Worm (Caenorhabditis elegans) whole organism, young adult: Measurements from ENCODE around the gene chtl-1.

Experiments used
- C06A6.2 ChIP-seq: fragments of 200-800 bp; sonication (Bioruptor generic); conservative IDR thresholded peaks from 2 replicates; pipeline ENCODE4 v1.3.6; 2022; ENCODE audit warnings: missing genetic modification characterization, missing compliant biosample characterization
- F10E7.11 ChIP-seq: sonication (generic microtip); optimal IDR thresholded peaks from 2 replicates; lab custom pipeline; 2017; ENCODE audit warnings: mild to moderate bottlenecking, missing genetic modification characterization, moderate library complexity, missing compliant biosample characterization
- F23B12.7 ChIP-seq: sonication (generic microtip); optimal IDR thresholded peaks from 2 replicates; lab custom pipeline; 2017; ENCODE audit warnings: missing genetic modification characterization, mild to moderate bottlenecking, missing compliant biosample characterization, antibody characterized with exemption, moderate library complexity; ENCODE audit not compliant: insufficient read depth
- F49E8.2 ChIP-seq: sonication (generic microtip); optimal IDR thresholded peaks from 3 replicates; lab custom pipeline; 2017; ENCODE audit warnings: missing genetic modification characterization, mild to moderate bottlenecking, missing compliant biosample characterization, antibody characterized with exemption, moderate library complexity; ENCODE audit not compliant: insufficient read depth
- F55B11.4 ChIP-seq: sonication (generic microtip); optimal IDR thresholded peaks from 2 replicates; lab custom pipeline; 2016; ENCODE audit warnings: missing compliant biosample characterization, missing genetic modification characterization, borderline replicate concordance; ENCODE audit not compliant: insufficient read depth
- K12H6.12 ChIP-seq: fragments of 200-800 bp; sonication (Bioruptor generic); optimal IDR thresholded peaks from 2 replicates; lab custom pipeline; 2018; ENCODE audit warnings: mild to moderate bottlenecking, missing genetic modification characterization, missing compliant biosample characterization
- T07F8.4 ChIP-seq: sonication (generic microtip); optimal IDR thresholded peaks from 2 replicates; lab custom pipeline; 2016; ENCODE audit warnings: mild to moderate bottlenecking, missing genetic modification characterization, moderate library complexity, missing compliant biosample characterization
- Y56A3A.18 ChIP-seq: fragments of 200-800 bp; sonication (Bioruptor generic); IDR thresholded peaks from 2 replicates; pipeline ENCODE4 v1.3.6; 2022; ENCODE audit warnings: missing genetic modification reagents, missing genetic modification characterization, missing compliant biosample characterization
- ZK185.1 ChIP-seq: sonication (generic microtip); optimal IDR thresholded peaks from 2 replicates; lab custom pipeline; 2016; ENCODE audit warnings: mild to moderate bottlenecking, missing genetic modification characterization, missing compliant biosample characterization; ENCODE audit not compliant: poor library complexity, severe bottlenecking
- ama-1 ChIP-seq, 3 experiments: fragments of 150-350 bp in 1 of 3; sonication (generic microtip) in 2 of 3; optimal IDR thresholded peaks; 2 replicates each; lab custom pipeline; 2014 to 2018; ENCODE audit warnings: missing biosample characterization in 2 of 3, missing genetic modification characterization in 2 of 3, missing genetic modification reagents in 2 of 3
- attf-3 ChIP-seq: fragments of 200-800 bp; sonication (Bioruptor generic); conservative IDR thresholded peaks from 2 replicates; pipeline ENCODE4 v1.3.6; 2022; ENCODE audit warnings: missing genetic modification reagents, missing genetic modification characterization, missing compliant biosample characterization
- attf-5 ChIP-seq: fragments of 200-800 bp; sonication (Bioruptor generic); optimal IDR thresholded peaks from 2 replicates; lab custom pipeline; 2018; ENCODE audit warnings: mild to moderate bottlenecking, missing genetic modification characterization, missing compliant biosample characterization
- bed-1 ChIP-seq: fragments of 200-800 bp; sonication (Bioruptor generic); IDR thresholded peaks from 2 replicates; pipeline ENCODE4 v1.3.6; 2022; ENCODE audit warnings: missing genetic modification reagents, missing genetic modification characterization, missing compliant biosample characterization
- ccch-3 ChIP-seq: fragments of 200-800 bp; sonication (Bioruptor generic); optimal IDR thresholded peaks from 2 replicates; lab custom pipeline; 2018; ENCODE audit warnings: mild to moderate bottlenecking, missing genetic modification characterization, missing compliant biosample characterization
- ceh-27 ChIP-seq: fragments of 200-800 bp; sonication (Bioruptor generic); optimal IDR thresholded peaks from 2 replicates; lab custom pipeline; 2018; ENCODE audit warnings: mild to moderate bottlenecking, missing genetic modification characterization, moderate library complexity, missing compliant biosample characterization
- ceh-40 ChIP-seq: fragments of 200-800 bp; sonication (Bioruptor generic); IDR thresholded peaks from 2 replicates; pipeline ENCODE4 v1.3.6; 2022; ENCODE audit warnings: missing genetic modification characterization, missing compliant biosample characterization
- chd-7 ChIP-seq: sonication (generic microtip); optimal IDR thresholded peaks from 2 replicates; lab custom pipeline; 2016; ENCODE audit warnings: mild to moderate bottlenecking, missing genetic modification characterization, moderate library complexity, missing compliant biosample characterization
- die-1 ChIP-seq: sonication (generic microtip); optimal IDR thresholded peaks from 2 replicates; lab custom pipeline; 2016; ENCODE audit warnings: missing genotype, mild to moderate bottlenecking, missing genetic modification characterization, missing compliant biosample characterization
- him-1 ChIP-seq: sonication (generic microtip); optimal IDR thresholded peaks from 2 replicates; lab custom pipeline; 2016; ENCODE audit warnings: missing genotype, missing genetic modification reagents, missing genetic modification characterization, missing compliant biosample characterization
- hmg-1.2 ChIP-seq: fragments of 200-800 bp; sonication (Bioruptor generic); IDR thresholded peaks from 2 replicates; pipeline ENCODE4 v1.3.6; 2022; ENCODE audit warnings: missing genetic modification reagents, missing genetic modification characterization, missing compliant biosample characterization
- hmg-20 ChIP-seq: fragments of 200-800 bp; sonication (Bioruptor generic); IDR thresholded peaks from 2 replicates; pipeline ENCODE4 v1.3.6; 2022; ENCODE audit warnings: missing genetic modification reagents, missing genetic modification characterization, missing compliant biosample characterization
- lag-1 ChIP-seq: fragments of 200-800 bp; sonication (Bioruptor generic); IDR thresholded peaks from 2 replicates; pipeline ENCODE4 v1.3.6; 2022; ENCODE audit warnings: missing genetic modification reagents, missing genetic modification characterization, missing compliant biosample characterization
- let-607 ChIP-seq, 2 experiments: fragments of 200-800 bp in 1 of 2; sonication (Bioruptor generic) in 1 of 2; sonication (generic microtip) in 1 of 2; optimal IDR thresholded peaks; 2 replicates each; lab custom pipeline; 2016 to 2018; ENCODE audit warnings: mild to moderate bottlenecking in 2 of 2, missing compliant biosample characterization in 2 of 2, missing genetic modification characterization in 2 of 2, moderate library complexity in 2 of 2, missing genotype in 1 of 2
- lin-26 ChIP-seq: fragments of 200-800 bp; sonication (Bioruptor generic); IDR thresholded peaks from 2 replicates; pipeline ENCODE4 v1.3.6; 2022; ENCODE audit warnings: missing genetic modification reagents, missing genetic modification characterization, missing compliant biosample characterization
- madf-10 ChIP-seq: sonication (generic microtip); optimal IDR thresholded peaks from 2 replicates; lab custom pipeline; 2016; ENCODE audit warnings: mild to moderate bottlenecking, missing genetic modification characterization, missing compliant biosample characterization
- madf-3 ChIP-seq: fragments of 200-800 bp; sonication (Bioruptor generic); IDR thresholded peaks from 2 replicates; pipeline ENCODE4 v1.3.6; 2022; ENCODE audit warnings: missing genetic modification reagents, missing genetic modification characterization, missing compliant biosample characterization
- madf-6 ChIP-seq: fragments of 200-800 bp; sonication (Bioruptor generic); IDR thresholded peaks from 2 replicates; pipeline ENCODE4 v1.3.6; 2022; ENCODE audit warnings: missing genetic modification reagents, missing genetic modification characterization, missing compliant biosample characterization
- madf-8 ChIP-seq: fragments of 200-800 bp; sonication (Bioruptor generic); conservative IDR thresholded peaks from 2 replicates; pipeline ENCODE4 v1.3.6; 2022; ENCODE audit warnings: missing genetic modification reagents, missing genetic modification characterization, missing compliant biosample characterization
- mcd-1 ChIP-seq: fragments of 200-800 bp; sonication (Bioruptor generic); IDR thresholded peaks from 2 replicates; pipeline ENCODE4 v1.3.6; 2022; ENCODE audit warnings: missing genetic modification reagents, missing genetic modification characterization, missing compliant biosample characterization
- mel-28 ChIP-seq: sonication (generic microtip); optimal IDR thresholded peaks from 2 replicates; lab custom pipeline; 2016; ENCODE audit warnings: borderline replicate concordance, mild to moderate bottlenecking, missing genetic modification characterization, missing compliant biosample characterization
- mes-4 ChIP-seq: sonication (generic microtip); optimal IDR thresholded peaks from 2 replicates; lab custom pipeline; 2016; ENCODE audit warnings: missing genotype, missing genetic modification characterization, missing compliant biosample characterization
- mxl-1 ChIP-seq: sonication (generic microtip); optimal IDR thresholded peaks from 2 replicates; lab custom pipeline; 2016; ENCODE audit warnings: missing genetic modification characterization, missing compliant biosample characterization
- nfya-2 ChIP-seq: fragments of 200-800 bp; sonication (Bioruptor generic); IDR thresholded peaks from 2 replicates; pipeline ENCODE4 v1.3.6; 2022; ENCODE audit warnings: missing genetic modification reagents, missing genetic modification characterization, missing compliant biosample characterization
- nhr-179 ChIP-seq: sonication (generic microtip); optimal IDR thresholded peaks from 2 replicates; lab custom pipeline; 2016; ENCODE audit warnings: mild to moderate bottlenecking, missing genetic modification characterization, missing compliant biosample characterization
- nhr-27 ChIP-seq: fragments of 200-800 bp; sonication (Bioruptor generic); optimal IDR thresholded peaks from 2 replicates; lab custom pipeline; 2018; ENCODE audit warnings: mild to moderate bottlenecking, missing genetic modification characterization, moderate library complexity, missing compliant biosample characterization
- pbrm-1 ChIP-seq: fragments of 200-800 bp; sonication (Bioruptor generic); IDR thresholded peaks from 2 replicates; pipeline ENCODE4 v1.3.6; 2022; ENCODE audit warnings: missing genetic modification reagents, missing genetic modification characterization, missing compliant biosample characterization
- pha-4 ChIP-seq: fragments of 150-350 bp; sonication (generic microtip); optimal IDR thresholded peaks from 2 replicates; lab custom pipeline; 2014; ENCODE audit warnings: missing biosample characterization, missing genetic modification reagents, missing genetic modification characterization
- rcor-1 ChIP-seq: fragments of 200-800 bp; sonication (Bioruptor generic); IDR thresholded peaks from 2 replicates; pipeline ENCODE4 v1.3.6; 2022; ENCODE audit warnings: missing genetic modification reagents, missing genetic modification characterization, missing compliant biosample characterization
- rec-8 ChIP-seq, 2 experiments: sonication (generic microtip); optimal IDR thresholded peaks; 2 replicates each; lab custom pipeline; 2016; ENCODE audit warnings: mild to moderate bottlenecking in 2 of 2, missing genetic modification characterization in 2 of 2, missing genetic modification reagents in 2 of 2, missing genotype in 2 of 2, missing biosample characterization in 1 of 2, missing compliant biosample characterization in 1 of 2, moderate library complexity in 1 of 2
- tbp1 ChIP-seq: fragments of 200-800 bp; sonication (Bioruptor generic); optimal IDR thresholded peaks from 2 replicates; lab custom pipeline; 2018; ENCODE audit warnings: mild to moderate bottlenecking, missing genetic modification characterization, missing compliant biosample characterization
- zfh-2 ChIP-seq: fragments of 200-800 bp; sonication (Bioruptor generic); conservative IDR thresholded peaks from 2 replicates; pipeline ENCODE4 v1.3.6; 2022; ENCODE audit warnings: missing genetic modification reagents, missing genetic modification characterization, missing compliant biosample characterization
- zim-3 ChIP-seq: sonication (generic microtip); optimal IDR thresholded peaks from 2 replicates; lab custom pipeline; 2017; ENCODE audit warnings: mild to moderate bottlenecking, missing genetic modification characterization, moderate library complexity, missing compliant biosample characterization
- ztf-25 ChIP-seq: fragments of 200-800 bp; sonication (Bioruptor generic); IDR thresholded peaks from 2 replicates; pipeline ENCODE4 v1.3.6; 2022; ENCODE audit warnings: missing genetic modification reagents, missing genetic modification characterization, missing compliant biosample characterization
- ztf-26 ChIP-seq: sonication (generic microtip); optimal IDR thresholded peaks from 2 replicates; lab custom pipeline; 2017; ENCODE audit warnings: missing genetic modification characterization, missing compliant biosample characterization
- ztf-3 ChIP-seq: fragments of 200-800 bp; sonication (Bioruptor generic); optimal IDR thresholded peaks from 2 replicates; lab custom pipeline; 2018; ENCODE audit warnings: mild to moderate bottlenecking, missing genetic modification characterization, missing compliant biosample characterization
- ztf-6 ChIP-seq: fragments of 200-800 bp; sonication (Bioruptor generic); IDR thresholded peaks from 2 replicates; pipeline ENCODE4 v1.3.6; 2022; ENCODE audit warnings: missing genetic modification reagents, missing genetic modification characterization, missing compliant biosample characterization

chtl-1 gene

DNA sequence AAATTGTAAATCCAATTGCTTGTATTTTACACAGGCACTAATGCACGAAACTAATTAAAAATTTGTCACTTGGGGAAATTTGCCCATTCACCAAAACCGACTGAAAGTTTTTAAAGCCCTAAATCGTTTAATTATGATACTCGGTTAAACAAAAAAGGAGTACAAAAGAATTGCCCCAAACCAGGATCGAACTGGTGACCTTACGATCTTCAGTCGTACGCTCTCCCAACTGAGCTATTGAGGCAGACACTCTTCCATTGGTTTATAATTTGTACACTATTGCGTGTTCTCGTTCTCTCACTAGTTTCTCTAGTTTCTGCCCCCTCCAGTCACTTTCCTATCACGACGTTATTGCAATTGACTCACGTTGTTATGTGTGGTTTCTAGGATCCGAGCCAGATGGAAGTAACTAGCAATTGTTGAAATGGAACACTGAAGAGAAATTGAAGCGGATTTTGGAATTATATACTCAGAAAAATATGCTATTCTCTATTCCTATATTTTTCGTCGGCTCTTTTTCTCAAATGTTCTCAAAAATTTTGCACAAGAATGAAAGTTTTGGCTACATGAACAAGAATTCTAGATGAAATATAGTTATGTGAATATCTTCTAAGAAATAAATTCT, 44.8 kb downstream of the chtl-1 start (continued):
- TF ChIP-seq attf-5 (peak; percentile 17), rec-8 (tag; optimal IDR thresholded peaks at IDR 0.05; lab: Kevin White, UChicago) (peak; percentile 42 to 63), F10E7.11 (tag; lab: Kevin White, UChicago) (peak; percentile 34), mes-4 (tag; lab: Kevin White, UChicago) (peak; percentile 72), hmg-1.2 (GFP tag; lab: Robert Waterston, UW) (peak; percentile 75), madf-6 (GFP tag; lab: Robert Waterston, UW) (no peak), K12H6.12 (peak; percentile 14), madf-3 (GFP tag; lab: Robert Waterston, UW) (0 out of 2 replicates have a peak, but pooled peaks have one; percentile 22), hmg-20 (GFP tag; lab: Robert Waterston, UW) (peak; percentile 76), ztf-26 (tag; lab: Kevin White, UChicago) (peak; percentile 22), rcor-1 (GFP tag; lab: Robert Waterston, UW) (peak; percentile 50), him-1 (tag; lab: Kevin White, UChicago) (peak; percentile 85), madf-10 (peak; percentile 56), T07F8.4 (tag; lab: Kevin White, UChicago) (peak; percentile 50), ama-1 (optimal IDR thresholded peaks at IDR 0.05; lab: Kevin White, UChicago) (no peak), ama-1 (GFP tag; optimal IDR thresholded peaks at IDR 0.05; lab: Kevin White, UChicago) (peak; percentile 77 to 84), ztf-3 (no peak), Y56A3A.18 (GFP tag; lab: Robert Waterston, UW) (peak; percentile 65; the same call in 1 of the 2 replicates), mxl-1 (peak; percentile 62), lin-26 (GFP tag; lab: Robert Waterston, UW) (peak; percentile 85), die-1 (peak; percentile 83), pbrm-1 (GFP tag; lab: Robert Waterston, UW) (0 out of 2 replicates have a peak, but pooled peaks have one; percentile 49), lag-1 (GFP tag; lab: Robert Waterston, UW) (0 out of 2 replicates have a peak, but pooled peaks have one; percentile 36), ZK185.1 (tag; lab: Kevin White, UChicago) (peak; percentile 84), zim-3 (tag; lab: Kevin White, UChicago) (peak; percentile 81), madf-8 (GFP tag; lab: Robert Waterston, UW) (no peak), tbp1 (GFP tag; lab: Kevin White, UChicago) (peak; percentile 98), ceh-27 (GFP tag; lab: Kevin White, UChicago) (peak; percentile 54), pha-4 (no peak), ceh-40 (GFP tag; lab: Robert Waterston, UW) (peak; percentile 79), ztf-25 (GFP tag; lab: Robert Waterston, UW) (peak; percentile 89; the same call in 1 of the 2 replicates), nhr-179 (peak; percentile 24)
- TF ChIP-seq, all 124 proteins: peak for 47

DNA sequence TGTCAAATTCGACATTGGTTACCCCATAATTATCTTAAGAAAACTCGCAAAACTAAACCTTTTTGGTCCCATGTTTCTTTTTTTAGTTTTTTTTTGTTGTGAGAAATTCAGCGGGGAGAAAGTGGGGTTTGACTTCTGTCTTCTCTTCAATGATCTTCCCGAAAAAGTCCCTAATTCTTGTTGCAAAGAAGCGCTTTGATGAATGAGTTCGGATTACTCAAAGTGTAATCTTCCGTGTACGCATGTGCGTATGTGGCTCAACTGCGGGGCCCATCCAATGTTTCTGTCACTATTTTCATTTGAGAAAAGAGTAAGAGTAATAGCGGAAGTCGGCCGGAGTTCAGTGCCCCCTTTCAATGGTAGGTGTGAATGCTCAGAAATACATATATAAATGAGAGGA, 52.9 kb downstream of the chtl-1 start:
- no peak for TF ChIP-seq attf-3
- TF ChIP-seq ceh-40 (GFP tag; lab: Robert Waterston, UW), result no peak
- TF ChIP-seq bed-1 (GFP tag; lab: Robert Waterston, UW), result no peak
- no peak for TF ChIP-seq K12H6.12
- no peak for TF ChIP-seq ztf-6 (GFP tag; lab: Robert Waterston, UW)
- no peak for TF ChIP-seq chd-7
- TF ChIP-seq C06A6.2, result no peak
- no peak for TF ChIP-seq nhr-27 (tag; lab: Kevin White, UChicago)
- no peak for TF ChIP-seq mel-28 (tag; lab: Kevin White, UChicago)
- TF ChIP-seq mcd-1, result no peak
- TF ChIP-seq F23B12.7 (tag; lab: Kevin White, UChicago), result no peak
- no peak for TF ChIP-seq ccch-3 (GFP tag; lab: Kevin White, UChicago)
- TF ChIP-seq let-607 (tag; optimal IDR thresholded peaks at IDR 0.05; lab: Kevin White, UChicago), result no peak
- TF ChIP-seq pha-4, result no peak
- no peak for TF ChIP-seq nfya-2 (GFP tag; lab: Robert Waterston, UW)
- no peak for TF ChIP-seq F49E8.2 (tag; lab: Kevin White, UChicago)
- no peak for TF ChIP-seq madf-10
- TF ChIP-seq F55B11.4 (tag; lab: Kevin White, UChicago), result no peak
- TF ChIP-seq zfh-2, result no peak
